Worm (Caenorhabditis elegans) whole organism, L4/young adult: ENCODE measurements around the gene abu-4.

Source experiments
- W03F9.2 ChIP-seq: fragments of 150-350 bp; optimal IDR thresholded peaks from 2 replicates; lab custom pipeline; 2014; ENCODE audit warnings: missing biosample characterization, missing genetic modification characterization
- him-1 ChIP-seq: sonication (generic microtip); optimal IDR thresholded peaks from 2 replicates; lab custom pipeline; 2016; ENCODE audit warnings: missing genotype, missing genetic modification reagents, missing genetic modification characterization, missing compliant biosample characterization

DNA sequence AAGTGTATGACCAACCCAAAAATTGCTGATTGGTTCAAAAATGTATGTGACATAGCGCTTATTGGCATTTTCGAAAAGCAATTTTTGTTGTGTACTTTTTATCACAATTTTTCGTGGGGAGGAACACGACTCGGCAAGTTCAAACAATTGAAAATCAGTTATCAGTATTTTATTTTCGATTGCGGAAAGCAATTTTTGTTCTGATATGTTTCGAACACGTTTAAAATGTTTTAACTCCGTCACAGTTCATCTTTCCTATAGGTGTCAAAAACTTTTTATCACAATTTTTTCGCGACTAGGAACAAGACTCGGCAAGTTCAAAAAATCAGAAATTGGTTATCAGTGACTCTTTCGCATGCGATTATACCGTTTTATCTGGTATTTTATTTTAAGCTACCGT, 33.6 kb downstream of the abu-4 start:
- TF ChIP-seq W03F9.2 (tag; lab: Kevin White, UChicago), result no peak
- no peak for TF ChIP-seq him-1 (tag; lab: Kevin White, UChicago)
